Worm (Caenorhabditis elegans): ENCODE results near the gene thoc-5.

ce11 chrIII:5367995-5368899 is 19.0 kb upstream of the thoc-5 start, which contains the start of gene dhs-9:
- TF ChIP-seq tra-4 (tag; optimal IDR thresholded peaks at IDR 0.05) (no peak), ceh-36 (tag; optimal IDR thresholded peaks at IDR 0.05) (no peak), ceh-13 (GFP tag; optimal IDR thresholded peaks at IDR 0.05) (no peak)

Data from whole organism, early embryonic.